Worm (Caenorhabditis elegans): Measurements from ENCODE around the gene srz-14.

- TF ChIP-seq hrde-1 (tag; optimal IDR thresholded peaks at IDR 0.05; ENCODE audit: borderline replicate concordance), result no peak
- TF ChIP-seq attf-5 (GFP tag; optimal IDR thresholded peaks at IDR 0.05), result no peak
- no peak for TF ChIP-seq pbrm-1 (GFP tag; IDR thresholded peaks at IDR 0.05)
- no peak for TF ChIP-seq unc-62 (GFP tag; optimal IDR thresholded peaks at IDR 0.05)
- TF ChIP-seq F49E8.2 (tag; optimal IDR thresholded peaks at IDR 0.05; ENCODE audit: insufficient read depth), result no peak
Measured at ce11 chrV:16162124-16162735, 21.2 kb upstream of the srz-14 start, which contains the start of the genes str-109 and F10A3.11.
